Fruit fly (Drosophila melanogaster) whole organism, embryonic: Measurements from ENCODE around the gene CG13896.
A peak's percentile ranks its signal among the peaks of the same experiment; 100 is the strongest.

ENCODE experiments used
- Abd-B ChIP-seq: fragments of 200-800 bp; sonication (Bioruptor generic); optimal IDR thresholded peaks from 2 replicates; lab custom pipeline; 2018; ENCODE audit warnings: missing biosample characterization, mild to moderate bottlenecking, missing genetic modification characterization, moderate library complexity
- BEAF-32 ChIP-seq: fragments of 200-800 bp; sonication (Bioruptor generic); optimal IDR thresholded peaks from 3 replicates; lab custom pipeline; 2017; ENCODE audit warnings: missing biosample characterization, missing genetic modification characterization, mild to moderate bottlenecking, moderate library complexity, missing genetic modification reagents
- Bdp1 ChIP-seq: fragments of 200-800 bp; sonication (Bioruptor generic); optimal IDR thresholded peaks from 3 replicates; lab custom pipeline; 2016; ENCODE audit warnings: missing biosample characterization, missing genetic modification characterization
- Bgb ChIP-seq: fragments of 200-800 bp; sonication (Bioruptor generic); IDR thresholded peaks from 2 replicates; pipeline ENCODE4 v1.3.6; 2022; ENCODE audit warnings: missing biosample characterization, missing genetic modification characterization; ENCODE audit not compliant: partially characterized antibody
- CG10431 ChIP-seq: fragments of 200-800 bp; sonication (Bioruptor generic); optimal IDR thresholded peaks from 3 replicates; lab custom pipeline; 2018; ENCODE audit warnings: missing biosample characterization, mild to moderate bottlenecking, missing genetic modification characterization
- CG11695 ChIP-seq: fragments of 200-800 bp; sonication (Bioruptor generic); IDR thresholded peaks from 3 replicates; pipeline ENCODE4 v1.3.6; 2022; ENCODE audit warnings: missing biosample characterization, missing genetic modification characterization
- CG11696 ChIP-seq: fragments of 200-800 bp; sonication (Bioruptor generic); IDR thresholded peaks from 2 replicates; pipeline ENCODE4 v1.3.6; 2022; ENCODE audit warnings: missing biosample characterization, missing genetic modification characterization
- CG12219 ChIP-seq: fragments of 200-800 bp; sonication (Bioruptor generic); optimal IDR thresholded peaks from 3 replicates; lab custom pipeline; 2018; ENCODE audit warnings: missing biosample characterization, mild to moderate bottlenecking, missing genetic modification characterization
- CG13624 ChIP-seq: fragments of 200-800 bp; sonication (Bioruptor generic); optimal IDR thresholded peaks from 2 replicates; lab custom pipeline; 2016; ENCODE audit warnings: missing biosample characterization, missing genetic modification characterization
- CG1529 ChIP-seq: fragments of 200-800 bp; sonication (Bioruptor generic); optimal IDR thresholded peaks from 3 replicates; lab custom pipeline; 2018; ENCODE audit warnings: missing biosample characterization, missing genetic modification characterization
- CG1603 ChIP-seq: fragments of 200-800 bp; sonication (Bioruptor generic); optimal IDR thresholded peaks from 2 replicates; lab custom pipeline; 2019; ENCODE audit warnings: missing biosample characterization, mild to moderate bottlenecking, missing genetic modification characterization, moderate library complexity
- CG16863 ChIP-seq: fragments of 200-800 bp; sonication (Bioruptor generic); optimal IDR thresholded peaks from 3 replicates; lab custom pipeline; 2016; ENCODE audit warnings: missing biosample characterization, missing genetic modification characterization
- CG17186 ChIP-seq: fragments of 200-800 bp; sonication (Bioruptor generic); optimal IDR thresholded peaks from 3 replicates; lab custom pipeline; 2017; ENCODE audit warnings: missing biosample characterization, missing genetic modification reagents, missing genetic modification characterization
- CG17359 ChIP-seq: fragments of 200-800 bp; sonication (Bioruptor generic); optimal IDR thresholded peaks from 3 replicates; lab custom pipeline; 2018; ENCODE audit warnings: missing biosample characterization, mild to moderate bottlenecking, missing genetic modification characterization, moderate library complexity
- CG1832 ChIP-seq: fragments of 200-800 bp; sonication (Bioruptor generic); optimal IDR thresholded peaks from 2 replicates; lab custom pipeline; 2017; ENCODE audit warnings: missing biosample characterization, mild to moderate bottlenecking, missing genetic modification characterization, inconsistent platforms
- CG2199 ChIP-seq: fragments of 200-800 bp; sonication (Bioruptor generic); IDR thresholded peaks from 3 replicates; pipeline ENCODE4 v1.3.6; 2022; ENCODE audit warnings: missing biosample characterization, missing genetic modification characterization
- CG30020 ChIP-seq: fragments of 200-800 bp; optimal IDR thresholded peaks from 2 replicates; lab custom pipeline; 2019; ENCODE audit warnings: missing biosample characterization, mild to moderate bottlenecking, missing genetic modification characterization, moderate library complexity
- CG4360 ChIP-seq: fragments of 200-800 bp; sonication (Bioruptor generic); IDR thresholded peaks from 2 replicates; pipeline ENCODE4 v1.3.6; 2022; ENCODE audit warnings: missing biosample characterization, missing genetic modification characterization
- CG4854 ChIP-seq: fragments of 200-800 bp; sonication (Bioruptor generic); optimal IDR thresholded peaks from 2 replicates; lab custom pipeline; 2016; ENCODE audit warnings: missing biosample characterization, missing genetic modification characterization, inconsistent platforms
- CG6683 ChIP-seq: fragments of 200-800 bp; sonication (Bioruptor generic); optimal IDR thresholded peaks from 2 replicates; lab custom pipeline; 2017; ENCODE audit warnings: missing biosample characterization, mild to moderate bottlenecking, missing genetic modification characterization, missing genetic modification reagents
- CG6765 ChIP-seq: fragments of 200-800 bp; sonication (Bioruptor generic); optimal IDR thresholded peaks from 3 replicates; lab custom pipeline; 2017; ENCODE audit warnings: missing biosample characterization, mild to moderate bottlenecking, missing genetic modification characterization
- CG7786 ChIP-seq: fragments of 200-800 bp; sonication (Bioruptor generic); optimal IDR thresholded peaks from 2 replicates; lab custom pipeline; 2016; ENCODE audit warnings: missing biosample characterization, missing genetic modification characterization
- Dad ChIP-seq: fragments of 200-800 bp; sonication (Bioruptor generic); optimal IDR thresholded peaks from 3 replicates; lab custom pipeline; 2016; ENCODE audit warnings: missing biosample characterization, missing genetic modification characterization
- Drgx ChIP-seq: fragments of 200-800 bp; sonication (Bioruptor generic); IDR thresholded peaks from 2 replicates; pipeline ENCODE4 v1.3.6; 2022; ENCODE audit warnings: missing biosample characterization, missing genetic modification characterization
- Ets65A ChIP-seq: fragments of 200-800 bp; sonication (Bioruptor generic); peaks from one replicate; lab custom pipeline; 2016; ENCODE audit warnings: missing biosample characterization, missing genetic modification characterization
- Gug ChIP-seq: fragments of 200-800 bp; sonication (Bioruptor generic); IDR thresholded peaks from 4 replicates; pipeline ENCODE4 v1.3.6; 2022; ENCODE audit warnings: missing biosample characterization, missing genetic modification characterization
- H2.0 ChIP-seq: fragments of 200-800 bp; sonication (Bioruptor generic); IDR thresholded peaks from 2 replicates; pipeline ENCODE4 v1.3.6; 2022; ENCODE audit warnings: missing biosample characterization, missing genetic modification characterization
- Kr ChIP-seq: fragments of 200-800 bp; sonication (Bioruptor generic); optimal IDR thresholded peaks from 2 replicates; lab custom pipeline; 2017; ENCODE audit warnings: missing biosample characterization, mild to moderate bottlenecking, missing genetic modification characterization
- Lim3 ChIP-seq: fragments of 200-800 bp; sonication (Bioruptor generic); IDR thresholded peaks from 2 replicates; pipeline ENCODE4 v1.3.6; 2022; ENCODE audit warnings: missing biosample characterization, missing genetic modification characterization
- Med ChIP-seq: fragments of 200-800 bp; sonication (Bioruptor generic); peaks from one replicate; lab custom pipeline; 2016; ENCODE audit warnings: missing biosample characterization, missing genetic modification characterization, mild to moderate bottlenecking, inconsistent platforms, moderate library complexity
- Oaz ChIP-seq: fragments of 200-800 bp; sonication (Bioruptor generic); IDR thresholded peaks from 2 replicates; pipeline ENCODE4 v1.3.6; 2022; ENCODE audit warnings: missing biosample characterization, missing genetic modification characterization
- ase ChIP-seq: fragments of 200-800 bp; sonication (Bioruptor generic); IDR thresholded peaks from 3 replicates; pipeline ENCODE4 v1.3.6; 2022; ENCODE audit warnings: missing biosample characterization, missing genetic modification characterization
- bbx ChIP-seq: fragments of 200-800 bp; sonication (Bioruptor generic); IDR thresholded peaks from 2 replicates; pipeline ENCODE4 v1.3.6; 2022; ENCODE audit warnings: missing biosample characterization, missing genetic modification characterization; ENCODE audit not compliant: partially characterized antibody
- fd64A ChIP-seq: fragments of 200-800 bp; sonication (Bioruptor generic); optimal IDR thresholded peaks from 3 replicates; lab custom pipeline; 2018; ENCODE audit warnings: missing biosample characterization, mild to moderate bottlenecking, missing genetic modification characterization
- gem ChIP-seq: fragments of 200-800 bp; sonication (Bioruptor generic); optimal IDR thresholded peaks from 2 replicates; lab custom pipeline; 2019; ENCODE audit warnings: missing biosample characterization, mild to moderate bottlenecking, missing genetic modification characterization, moderate library complexity
- hb ChIP-seq: fragments of 200-800 bp; sonication (Bioruptor generic); IDR thresholded peaks from 3 replicates; pipeline ENCODE4 v1.3.6; 2022; ENCODE audit warnings: missing biosample characterization, missing genetic modification characterization; ENCODE audit not compliant: partially characterized antibody
- jing ChIP-seq: fragments of 200-800 bp; sonication (Bioruptor generic); optimal IDR thresholded peaks from 2 replicates; lab custom pipeline; 2018; ENCODE audit warnings: missing biosample characterization, mild to moderate bottlenecking, missing genetic modification characterization
- ken ChIP-seq: fragments of 200-800 bp; sonication (Bioruptor generic); IDR thresholded peaks from 3 replicates; pipeline ENCODE4 v1.3.6; 2022; ENCODE audit warnings: missing biosample characterization, missing genetic modification characterization
- maf-S ChIP-seq: fragments of 200-800 bp; sonication (Bioruptor generic); optimal IDR thresholded peaks from 2 replicates; lab custom pipeline; 2016; ENCODE audit warnings: missing biosample characterization, missing genetic modification characterization
- mam ChIP-seq: fragments of 200-800 bp; sonication (Bioruptor generic); optimal IDR thresholded peaks from 3 replicates; lab custom pipeline; 2016; ENCODE audit warnings: missing biosample characterization, missing genetic modification characterization
- nerfin-2 ChIP-seq: fragments of 200-800 bp; sonication (Bioruptor generic); IDR thresholded peaks from 2 replicates; pipeline ENCODE4 v1.3.6; 2022; ENCODE audit warnings: missing biosample characterization, missing genetic modification characterization; ENCODE audit not compliant: partially characterized antibody
- nom ChIP-seq: fragments of 200-800 bp; sonication (Bioruptor generic); optimal IDR thresholded peaks from 2 replicates; lab custom pipeline; 2017; ENCODE audit warnings: missing biosample characterization, missing genetic modification characterization, mild to moderate bottlenecking, moderate library complexity, missing genetic modification reagents
- otp ChIP-seq: fragments of 200-800 bp; sonication (Bioruptor generic); IDR thresholded peaks from 3 replicates; pipeline ENCODE4, ENCODE4 v1.3.6; 2022; ENCODE audit warnings: missing biosample characterization, missing genetic modification characterization
- pum ChIP-seq: fragments of 200-800 bp; sonication (Bioruptor generic); optimal IDR thresholded peaks from 2 replicates; lab custom pipeline; 2016; ENCODE audit warnings: missing biosample characterization, missing genetic modification characterization
- pzg ChIP-seq: fragments of 200-800 bp; sonication (Bioruptor generic); optimal IDR thresholded peaks from 3 replicates; lab custom pipeline; 2018; ENCODE audit warnings: missing biosample characterization, mild to moderate bottlenecking, missing genetic modification characterization, moderate library complexity
- rib ChIP-seq: fragments of 200-800 bp; sonication (Bioruptor generic); IDR thresholded peaks from 2 replicates; pipeline ENCODE4 v1.3.6; 2022; ENCODE audit warnings: missing biosample characterization, missing genetic modification characterization
- run ChIP-seq: fragments of 200-800 bp; sonication (Bioruptor generic); optimal IDR thresholded peaks from 3 replicates; lab custom pipeline; 2018; ENCODE audit warnings: missing biosample characterization, mild to moderate bottlenecking, missing genetic modification characterization
- shn ChIP-seq: fragments of 200-800 bp; sonication (Bioruptor generic); optimal IDR thresholded peaks from 3 replicates; lab custom pipeline; 2016; ENCODE audit warnings: missing biosample characterization, missing genetic modification characterization
- usp ChIP-seq: fragments of >200 bp; optimal IDR thresholded peaks from 2 replicates; lab custom pipeline; 2017; ENCODE audit warnings: missing biosample characterization, missing genetic modification characterization
- vnd ChIP-seq: fragments of 200-800 bp; sonication (Bioruptor generic); IDR thresholded peaks from 3 replicates; pipeline ENCODE4 v1.3.6; 2022; ENCODE audit warnings: missing biosample characterization, missing genetic modification characterization; ENCODE audit not compliant: partially characterized antibody
- yki ChIP-seq: fragments of >200 bp; optimal IDR thresholded peaks from 3 replicates; lab custom pipeline; 2018

The CG13896 gene

dm6 chr3L:745222-745942 lies 33.7 kb upstream of the CG13896 start (continued):
- TF ChIP-seq maf-S (GFP tag; lab: Kevin White, UChicago), result no peak
- no peak for TF ChIP-seq CG30020 (tag; lab: Kevin White, UChicago)
- no peak for TF ChIP-seq otp (GFP tag; lab: Robert Waterston, UW)
- no peak for TF ChIP-seq CG6765 (GFP tag; lab: Kevin White, UChicago)
- peak; percentile 76 for TF ChIP-seq gem
- no peak for TF ChIP-seq vnd (GFP tag; lab: Robert Waterston, UW)
- no peak for TF ChIP-seq nerfin-2 (GFP tag; lab: Robert Waterston, UW)
- peak; percentile 35; the same call in 1 of the 3 replicates for TF ChIP-seq CG2199
- no peak for TF ChIP-seq CG6683 (GFP tag; lab: Kevin White, UChicago)
- TF ChIP-seq CG17186, result no peak
- no peak for TF ChIP-seq ase (GFP tag; lab: Robert Waterston, UW)
- no peak for TF ChIP-seq Kr (GFP tag; lab: Kevin White, UChicago)
- TF ChIP-seq yki, result no peak
- TF ChIP-seq Bdp1 (GFP tag; lab: Kevin White, UChicago), result no peak
- no peak for TF ChIP-seq H2.0 (GFP tag; lab: Robert Waterston, UW)
- no peak for TF ChIP-seq Abd-B
- TF ChIP-seq rib (GFP tag; lab: Robert Waterston, UW), result no peak
- no peak for TF ChIP-seq jing (GFP tag; lab: Kevin White, UChicago)
- no peak for TF ChIP-seq CG11696 (GFP tag; lab: Robert Waterston, UW)
- TF ChIP-seq bbx (GFP tag; lab: Robert Waterston, UW), result no peak
- TF ChIP-seq CG1529 (GFP tag; lab: Kevin White, UChicago), result peak; percentile 10
- no peak for TF ChIP-seq CG1603 (tag; lab: Kevin White, UChicago)
- peak; percentile 94 for TF ChIP-seq Ets65A (GFP tag; lab: Kevin White, UChicago)
- TF ChIP-seq usp (GFP tag; lab: Kevin White, UChicago), result no peak
- peak; percentile 3 for TF ChIP-seq mam (GFP tag; lab: Kevin White, UChicago)
- TF ChIP-seq CG4360, result no peak
- no peak for TF ChIP-seq Drgx (GFP tag; lab: Robert Waterston, UW)
- no peak for TF ChIP-seq Oaz
- no peak for TF ChIP-seq Lim3 (GFP tag; lab: Robert Waterston, UW)
- TF ChIP-seq run (tag; lab: Kevin White, UChicago), result no peak
- TF ChIP-seq CG4854 (GFP tag; lab: Kevin White, UChicago), result peak; percentile 50
- peak; percentile 43 for TF ChIP-seq CG13624 (GFP tag; lab: Kevin White, UChicago)
- TF ChIP-seq CG7786 (GFP tag; lab: Kevin White, UChicago), result no peak
- TF ChIP-seq Dad (GFP tag; lab: Kevin White, UChicago), result no peak
- TF ChIP-seq shn, result no peak
- peak; percentile 68 for TF ChIP-seq CG1832 (GFP tag; lab: Kevin White, UChicago)
- no peak for TF ChIP-seq Bgb (GFP tag; lab: Robert Waterston, UW)
- TF ChIP-seq nom (GFP tag; lab: Kevin White, UChicago), result no peak
- peak; percentile 25 for TF ChIP-seq CG17359 (tag; lab: Kevin White, UChicago)
- TF ChIP-seq CG11695, result 0 out of 3 replicates have a peak, but pooled peaks have one; percentile 13
- no peak for TF ChIP-seq CG10431 (GFP tag; lab: Kevin White, UChicago)
- TF ChIP-seq CG12219, result no peak
- no peak for TF ChIP-seq pum (GFP tag; lab: Kevin White, UChicago)
- no peak for TF ChIP-seq Gug (GFP tag; lab: Robert Waterston, UW)
- peak; percentile 75 for TF ChIP-seq Med (GFP tag; lab: Kevin White, UChicago)
- no peak for TF ChIP-seq fd64A (GFP tag; lab: Kevin White, UChicago)
- no peak for TF ChIP-seq BEAF-32 (GFP tag; lab: Kevin White, UChicago)
- peak; percentile 35 for TF ChIP-seq CG16863 (GFP tag; lab: Kevin White, UChicago)
- TF ChIP-seq ken (GFP tag; lab: Robert Waterston, UW), result no peak
- TF ChIP-seq pzg, result no peak
- TF ChIP-seq hb (GFP tag; lab: Robert Waterston, UW), result no peak
